Fruit fly (Drosophila melanogaster): ENCODE data around the gene Ccdc85.

Ccdc85 gene

DNA sequence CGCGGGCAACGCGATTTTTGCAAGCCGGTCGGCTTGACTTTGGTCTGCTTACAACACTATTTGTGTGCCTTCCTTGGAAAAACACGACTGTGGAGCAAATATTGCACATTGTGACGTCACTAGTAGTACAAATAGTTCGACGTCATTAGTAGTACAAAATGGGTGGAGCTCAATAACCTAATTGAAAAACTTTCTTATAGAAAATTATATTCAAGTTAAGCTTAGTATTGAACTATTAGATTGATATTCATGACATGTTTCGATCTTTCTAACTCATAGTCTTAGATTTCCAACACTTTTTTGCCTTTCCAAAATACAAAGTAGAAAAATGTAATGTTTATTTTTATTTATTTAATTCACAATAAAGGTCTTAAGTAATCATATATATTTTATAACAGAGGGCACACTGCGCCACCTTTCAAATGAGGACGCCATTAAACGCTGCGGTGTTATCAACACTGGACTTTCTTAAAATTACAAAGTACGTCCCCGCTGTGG, 26.6 kb upstream of the Ccdc85 start, which contains the start of the genes Rrp1 and gammaTub23C (continued):
- TF ChIP-seq dmrt99B (tag; optimal IDR thresholded peaks at IDR 0.05) (peak; percentile 89), CG4707 (GFP tag; optimal IDR thresholded peaks at IDR 0.05) (peak; percentile 47), HLHmδ (GFP tag; optimal IDR thresholded peaks at IDR 0.05) (no peak), CG1603 (tag; optimal IDR thresholded peaks at IDR 0.05) (peak; percentile 34), CG1233 (GFP tag; optimal IDR thresholded peaks at IDR 0.05) (peak; percentile 92), Oli (tag; optimal IDR thresholded peaks at IDR 0.05) (peak; percentile 93), Fer2 (tag; optimal IDR thresholded peaks at IDR 0.05) (peak; percentile 80), CG9215 (GFP tag; IDR thresholded peaks at IDR 0.05) (peak; percentile 89), Asciz (GFP tag; optimal IDR thresholded peaks at IDR 0.05) (peak; percentile 81), prd (optimal IDR thresholded peaks at IDR 0.05) (no peak), prd (GFP tag; IDR thresholded peaks at IDR 0.05) (peak; percentile 93), mirr (GFP tag; optimal IDR thresholded peaks at IDR 0.05) (peak; percentile 51), Dfd (GFP tag; optimal IDR thresholded peaks at IDR 0.05) (peak in 1 of 2 experiments; percentile 56), ci (GFP tag; IDR thresholded peaks at IDR 0.05) (peak; percentile 56; the same call in 2 of the 3 replicates), CG10209 (GFP tag; optimal IDR thresholded peaks at IDR 0.05) (peak; percentile 93), CG8290 (GFP tag; optimal IDR thresholded peaks at IDR 0.05) (peak; percentile 82), CG8290 (tag; optimal IDR thresholded peaks at IDR 0.05) (peak in 1 of 2 experiments; percentile 60), ham (GFP tag; IDR thresholded peaks at IDR 0.05) (no peak), Elba2 (GFP tag; optimal IDR thresholded peaks at IDR 0.05) (peak; percentile 36), D (optimal IDR thresholded peaks at IDR 0.05) (no peak), D (GFP tag; optimal IDR thresholded peaks at IDR 0.05) (peak; percentile 88), pita (GFP tag; optimal IDR thresholded peaks at IDR 0.05) (no peak), chinmo (GFP tag; IDR thresholded peaks at IDR 0.05; ENCODE audit: partially characterized antibody) (no peak), CG32772 (GFP tag; IDR thresholded peaks at IDR 0.05) (peak; percentile 88), CG34224 (GFP tag; IDR thresholded peaks at IDR 0.05; ENCODE audit: partially characterized antibody) (no peak), CG15479 (GFP tag; optimal IDR thresholded peaks at IDR 0.05) (peak; percentile 62), bigmax (GFP tag; optimal IDR thresholded peaks at IDR 0.05) (no peak), chm (GFP tag; IDR thresholded peaks at IDR 0.05) (0 out of 2 replicates have a peak, but pooled peaks have one; percentile 12), unpg (GFP tag; optimal IDR thresholded peaks at IDR 0.05) (peak; percentile 82), inv (GFP tag; IDR thresholded peaks at IDR 0.05; ENCODE audit: partially characterized antibody) (no peak), CG13123 (GFP tag; optimal IDR thresholded peaks at IDR 0.05) (peak; percentile 53), CG8089 (GFP tag; optimal IDR thresholded peaks at IDR 0.05) (peak; percentile 67), CG2712 (tag; optimal IDR thresholded peaks at IDR 0.05) (peak; percentile 94), NFAT (GFP tag; IDR thresholded peaks at IDR 0.05) (peak; percentile 74), Chrac-16 (GFP tag; optimal IDR thresholded peaks at IDR 0.05) (peak; percentile 92), az2 (GFP tag; optimal IDR thresholded peaks at IDR 0.05) (peak; percentile 93), jing (GFP tag; optimal IDR thresholded peaks at IDR 0.05) (peak; percentile 63), Opbp (GFP tag; IDR thresholded peaks at IDR 0.05; ENCODE audit: partially characterized antibody) (0 out of 3 replicates have a peak, but pooled peaks have one; percentile 16), trem (tag; optimal IDR thresholded peaks at IDR 0.05) (peak; percentile 90), Ptx1 (GFP tag; IDR thresholded peaks at IDR 0.05) (peak; percentile 92), CG3995 (GFP tag; optimal IDR thresholded peaks at IDR 0.05) (peak; percentile 67), Poxn (GFP tag; IDR thresholded peaks at IDR 0.05) (peak; percentile 53), cas (GFP tag; IDR thresholded peaks at IDR 0.05) (peak; percentile 60; the same call in 1 of the 2 replicates), hkb (optimal IDR thresholded peaks at IDR 0.05) (no peak), hkb (GFP tag; IDR thresholded peaks at IDR 0.05) (peak; percentile 78), CG12659 (GFP tag; optimal IDR thresholded peaks at IDR 0.05) (peak; percentile 95), Ada2b (GFP tag; IDR thresholded peaks at IDR 0.05) (peak; percentile 58; the same call in 1 of the 2 replicates), CG10959 (GFP tag; IDR thresholded peaks at IDR 0.05) (peak; percentile 55; the same call in 1 of the 2 replicates), CG11398 (GFP tag; optimal IDR thresholded peaks at IDR 0.05) (no peak), CG12769 (tag; optimal IDR thresholded peaks at IDR 0.05) (no peak), abd-A (tag; optimal IDR thresholded peaks at IDR 0.05) (no peak)

Measured in whole organism, embryonic.